Fruit fly (Drosophila melanogaster): ENCODE measurements around the gene CG32181.
A peak's percentile ranks its signal among the peaks of the same experiment; 100 is the strongest.

Gene CG32181

dm6 chr3L:17757156-17758083 is 2.1 kb upstream of the CG32181 start (continued):
- TF ChIP-seq Gsc (GFP tag; IDR thresholded peaks at IDR 0.05) (no peak), cas (GFP tag; IDR thresholded peaks at IDR 0.05) (no peak), tup (GFP tag; optimal IDR thresholded peaks at IDR 0.05) (no peak), zfh1 (GFP tag; IDR thresholded peaks at IDR 0.05) (peak; percentile 78), en (GFP tag; optimal IDR thresholded peaks at IDR 0.05) (peak; percentile 6), CG3726 (GFP tag; IDR thresholded peaks at IDR 0.05) (no peak; the same call in 2 of the 3 replicates), CG3163 (GFP tag; optimal IDR thresholded peaks at IDR 0.05) (no peak), Max (GFP tag; optimal IDR thresholded peaks at IDR 0.05) (peak; percentile 76), nau (GFP tag; optimal IDR thresholded peaks at IDR 0.05) (peak; percentile 75), CG17186 (GFP tag; optimal IDR thresholded peaks at IDR 0.05) (peak; percentile 57), Vsx1 (GFP tag; optimal IDR thresholded peaks at IDR 0.05) (peak; percentile 63), dmrt99B (tag; optimal IDR thresholded peaks at IDR 0.05) (peak; percentile 87), ato (GFP tag; IDR thresholded peaks at IDR 0.05; ENCODE audit: partially characterized antibody) (no peak), CG32772 (GFP tag; IDR thresholded peaks at IDR 0.05) (0 out of 2 replicates have a peak, but pooled peaks have one; percentile 45), CG10979 (tag; optimal IDR thresholded peaks at IDR 0.05) (peak; percentile 95), CG1529 (GFP tag; optimal IDR thresholded peaks at IDR 0.05) (peak; percentile 88), twi (tag; optimal IDR thresholded peaks at IDR 0.05) (peak; percentile 89), row (GFP tag; IDR thresholded peaks at IDR 0.05) (peak; percentile 83), B-H1 (GFP tag; IDR thresholded peaks at IDR 0.05) (peak; percentile 54; the same call in 2 of the 3 replicates), Mes4 (GFP tag; optimal IDR thresholded peaks at IDR 0.05) (peak; percentile 59), knrl (GFP tag; IDR thresholded peaks at IDR 0.05; ENCODE audit: partially characterized antibody) (no peak), ssp (GFP tag; IDR thresholded peaks at IDR 0.05) (peak; percentile 38; the same call in 1 of the 2 replicates), rib (GFP tag; IDR thresholded peaks at IDR 0.05) (no peak), CG10274 (GFP tag; optimal IDR thresholded peaks at IDR 0.05) (peak; percentile 25), org-1 (GFP tag; optimal IDR thresholded peaks at IDR 0.05) (peak; percentile 74), CG1024 (GFP tag; IDR thresholded peaks at IDR 0.05) (peak; percentile 45; the same call in 1 of the 2 replicates), bab2 (GFP tag; optimal IDR thresholded peaks at IDR 0.05) (peak; percentile 46), Chrac-16 (GFP tag; optimal IDR thresholded peaks at IDR 0.05) (peak; percentile 76), lbe (GFP tag; optimal IDR thresholded peaks at IDR 0.05) (no peak), pfk (GFP tag; optimal IDR thresholded peaks at IDR 0.05) (no peak), tin (GFP tag; optimal IDR thresholded peaks at IDR 0.05) (peak; percentile 80), NFAT (GFP tag; IDR thresholded peaks at IDR 0.05) (no peak), CG6765 (GFP tag; optimal IDR thresholded peaks at IDR 0.05) (no peak), CG13775 (GFP tag; optimal IDR thresholded peaks at IDR 0.05) (peak; percentile 86), bowl (GFP tag; IDR thresholded peaks at IDR 0.05) (no peak), esg (GFP tag; conservative IDR thresholded peaks at IDR 0.05) (peak; percentile 71), CG10267 (tag; optimal IDR thresholded peaks at IDR 0.05) (peak; percentile 85), CG30431 (GFP tag; optimal IDR thresholded peaks at IDR 0.05) (peak; percentile 77), Hr78 (GFP tag; optimal IDR thresholded peaks at IDR 0.05) (peak in 1 of 2 experiments; percentile 72), Xbp1 (GFP tag; optimal IDR thresholded peaks at IDR 0.05) (peak; percentile 73), fd102C (GFP tag; optimal IDR thresholded peaks at IDR 0.05) (peak; percentile 20), CG6272 (GFP tag; IDR thresholded peaks at IDR 0.05) (no peak), CG17802 (tag; optimal IDR thresholded peaks at IDR 0.05) (peak; percentile 44), crol (GFP tag; IDR thresholded peaks at IDR 0.05) (peak; percentile 88), CG8924 (tag; optimal IDR thresholded peaks at IDR 0.05) (peak; percentile 89), prd (optimal IDR thresholded peaks at IDR 0.05) (no peak), prd (GFP tag; IDR thresholded peaks at IDR 0.05) (peak; percentile 75), Lim3 (GFP tag; IDR thresholded peaks at IDR 0.05) (no peak), ara (GFP tag; IDR thresholded peaks at IDR 0.05) (peak; percentile 70)
